Fruit fly (Drosophila melanogaster): ENCODE results near the gene CG11409.

dm6 chrX:1321664-1322063 is 19.7 kb downstream of the CG11409 start:
- TF ChIP-seq Dll (optimal IDR thresholded peaks at IDR 0.05) = no peak
- no peak for TF ChIP-seq pan (optimal IDR thresholded peaks at IDR 0.05)
- no peak for TF ChIP-seq psq (optimal IDR thresholded peaks at IDR 0.05)
- TF ChIP-seq usp (GFP tag; optimal IDR thresholded peaks at IDR 0.05) = no peak
- TF ChIP-seq EcR (GFP tag; optimal IDR thresholded peaks at IDR 0.05) = no peak
- no peak for TF ChIP-seq CG8478 (optimal IDR thresholded peaks at IDR 0.05)

Measured in whole organism.